Fruit fly (Drosophila melanogaster) S2 (cell line): ENCODE data around the gene CG33995.

Experiments used
- CG8478 ChIP-seq: fragments of >200 bp; optimal IDR thresholded peaks from 2 replicates; lab custom pipeline; 2018
- CTCF ChIP-seq, 2 experiments: fragments of >200 bp; optimal IDR thresholded peaks; 2 replicates each; lab custom pipeline; 2018

- no peak for TF ChIP-seq CTCF (optimal IDR thresholded peaks at IDR 0.05; lab: Kevin White, UChicago)
- no peak for TF ChIP-seq CG8478
Observed at dm6 chr2L:5096222-5096621, 53.2 kb downstream of the CG33995 start, which contains the start of gene CG4230.
